Fruit fly (Drosophila melanogaster) whole organism, embryonic: ENCODE data around the gene CG8814.
A peak's percentile ranks its signal among the peaks of the same experiment; 100 is the strongest.

Experiments
- CG10209 ChIP-seq: fragments of 200-800 bp; sonication (Bioruptor generic); optimal IDR thresholded peaks from 3 replicates; lab custom pipeline; 2017; ENCODE audit warnings: missing biosample characterization, mild to moderate bottlenecking, missing genetic modification characterization, missing genetic modification reagents
- CG1024 ChIP-seq: fragments of 200-800 bp; sonication (Bioruptor generic); IDR thresholded peaks from 2 replicates; pipeline ENCODE4 v1.3.6; 2022; ENCODE audit warnings: missing biosample characterization, missing genetic modification characterization
- CG12155 ChIP-seq: fragments of 200-800 bp; sonication (Bioruptor generic); optimal IDR thresholded peaks from 3 replicates; lab custom pipeline; 2016; ENCODE audit warnings: missing biosample characterization, missing genetic modification characterization
- CG12299 ChIP-seq: fragments of 200-800 bp; sonication (Bioruptor generic); optimal IDR thresholded peaks from 2 replicates; lab custom pipeline; 2018; ENCODE audit warnings: missing biosample characterization, mild to moderate bottlenecking, missing genetic modification characterization
- CG15479 ChIP-seq: fragments of 200-800 bp; sonication (Bioruptor generic); optimal IDR thresholded peaks from 3 replicates; lab custom pipeline; 2019; ENCODE audit warnings: missing biosample characterization, mild to moderate bottlenecking, missing genetic modification characterization, moderate library complexity
- CG1603 ChIP-seq: fragments of 200-800 bp; sonication (Bioruptor generic); optimal IDR thresholded peaks from 2 replicates; lab custom pipeline; 2019; ENCODE audit warnings: missing biosample characterization, mild to moderate bottlenecking, missing genetic modification characterization, moderate library complexity
- CG17361 ChIP-seq: fragments of 200-800 bp; sonication (Bioruptor generic); IDR thresholded peaks from 3 replicates; pipeline ENCODE4 v1.3.6; 2022; ENCODE audit warnings: missing biosample characterization, missing genetic modification characterization
- CG30020 ChIP-seq: fragments of 200-800 bp; optimal IDR thresholded peaks from 2 replicates; lab custom pipeline; 2019; ENCODE audit warnings: missing biosample characterization, mild to moderate bottlenecking, missing genetic modification characterization, moderate library complexity
- CG3065 ChIP-seq: fragments of 200-800 bp; sonication (Bioruptor generic); optimal IDR thresholded peaks from 2 replicates; lab custom pipeline; 2016; ENCODE audit warnings: missing biosample characterization, missing genetic modification characterization
- CG3163 ChIP-seq: fragments of 200-800 bp; sonication (Bioruptor generic); optimal IDR thresholded peaks from 3 replicates; lab custom pipeline; 2016; ENCODE audit warnings: missing biosample characterization, missing genetic modification characterization
- CG4360 ChIP-seq: fragments of 200-800 bp; sonication (Bioruptor generic); IDR thresholded peaks from 2 replicates; pipeline ENCODE4 v1.3.6; 2022; ENCODE audit warnings: missing biosample characterization, missing genetic modification characterization
- CG4404 ChIP-seq: fragments of 200-800 bp; sonication (Bioruptor generic); IDR thresholded peaks from 2 replicates; pipeline ENCODE4 v1.3.6; 2022; ENCODE audit warnings: missing biosample characterization, missing genetic modification characterization
- CG4617 ChIP-seq: fragments of 200-800 bp; sonication (Bioruptor generic); optimal IDR thresholded peaks from 3 replicates; lab custom pipeline; 2016; ENCODE audit warnings: missing biosample characterization, missing genetic modification characterization, borderline replicate concordance
- CG5953 ChIP-seq: fragments of 200-800 bp; sonication (Bioruptor generic); IDR thresholded peaks from 2 replicates; pipeline ENCODE4 v1.3.6; 2022; ENCODE audit warnings: missing biosample characterization, missing genetic modification characterization
- CG8478 ChIP-seq: fragments of >200 bp; optimal IDR thresholded peaks from 2 replicates; lab custom pipeline; 2018
- CG8924 ChIP-seq: fragments of 200-800 bp; optimal IDR thresholded peaks from 3 replicates; lab custom pipeline; 2019; ENCODE audit warnings: missing biosample characterization, mild to moderate bottlenecking, missing genetic modification characterization, moderate library complexity
- CG9215 ChIP-seq: fragments of 200-800 bp; sonication (Bioruptor generic); IDR thresholded peaks from 2 replicates; pipeline ENCODE4 v1.3.6; 2022; ENCODE audit warnings: missing biosample characterization, missing genetic modification characterization
- Camta ChIP-seq: fragments of 200-800 bp; sonication (Bioruptor generic); optimal IDR thresholded peaks from 2 replicates; lab custom pipeline; 2016; ENCODE audit warnings: missing biosample characterization, missing genetic modification characterization
- Doc3 ChIP-seq: fragments of 200-800 bp; sonication (Bioruptor generic); IDR thresholded peaks from 3 replicates; pipeline ENCODE4 v1.3.6; 2022; ENCODE audit warnings: missing biosample characterization, missing genetic modification characterization; ENCODE audit not compliant: partially characterized antibody
- Eip74EF ChIP-seq, 2 experiments: fragments of 200-800 bp in 1 of 2; fragments of >200 bp in 1 of 2; sonication (Bioruptor generic) in 1 of 2; optimal IDR thresholded peaks; 2 replicates each; lab custom pipeline; 2017 to 2019; ENCODE audit warnings: missing biosample characterization in 2 of 2, missing genetic modification characterization in 2 of 2, mild to moderate bottlenecking in 1 of 2, moderate library complexity in 1 of 2
- Jarid2 ChIP-seq: fragments of 200-800 bp; sonication (Bioruptor generic); optimal IDR thresholded peaks from 3 replicates; lab custom pipeline; 2017; ENCODE audit warnings: mild to moderate bottlenecking, missing biosample characterization, missing genetic modification reagents, missing genetic modification characterization
- Lpt ChIP-seq: fragments of >200 bp; optimal IDR thresholded peaks from 2 replicates; lab custom pipeline; 2018; ENCODE audit warnings: missing biosample characterization, missing genetic modification characterization
- Mad ChIP-seq: fragments of 200-800 bp; sonication (Bioruptor generic); optimal IDR thresholded peaks from 2 replicates; lab custom pipeline; 2016; ENCODE audit warnings: missing biosample characterization, missing genetic modification characterization
- Max ChIP-seq: fragments of 200-800 bp; sonication (Bioruptor generic); optimal IDR thresholded peaks from 2 replicates; lab custom pipeline; 2016; ENCODE audit warnings: missing biosample characterization, mild to moderate bottlenecking, missing genetic modification characterization
- Med ChIP-seq: fragments of 200-800 bp; sonication (Bioruptor generic); peaks from one replicate; lab custom pipeline; 2016; ENCODE audit warnings: missing biosample characterization, missing genetic modification characterization, mild to moderate bottlenecking, inconsistent platforms, moderate library complexity
- Meics ChIP-seq: fragments of 200-800 bp; sonication (Bioruptor generic); optimal IDR thresholded peaks from 2 replicates; lab custom pipeline; 2017; ENCODE audit warnings: missing biosample characterization, mild to moderate bottlenecking, missing genetic modification characterization
- Pdp1 ChIP-seq, 2 experiments: fragments of 200-800 bp; sonication (Bioruptor generic); optimal IDR thresholded peaks; 3 replicates each; lab custom pipeline; 2016; ENCODE audit warnings: missing biosample characterization in 2 of 2, missing genetic modification characterization in 2 of 2, mild to moderate bottlenecking in 1 of 2, moderate library complexity in 1 of 2
- Trl ChIP-seq, 3 experiments: fragments of >200 bp in 2 of 3; fragments of 200-800 bp in 1 of 3; sonication (Bioruptor generic) in 1 of 3; optimal IDR thresholded peaks; 2 replicates in 1 of 3; 3 replicates in 2 of 3; lab custom pipeline; 2016 to 2017; ENCODE audit warnings: missing biosample characterization in 1 of 3, missing genetic modification characterization in 1 of 3
- Vsx1 ChIP-seq: fragments of 200-800 bp; sonication (Bioruptor generic); optimal IDR thresholded peaks from 2 replicates; lab custom pipeline; 2017; ENCODE audit warnings: missing biosample characterization, mild to moderate bottlenecking, missing genetic modification characterization, missing genetic modification reagents
- bowl ChIP-seq: fragments of 200-800 bp; sonication (Bioruptor generic); IDR thresholded peaks from 2 replicates; pipeline ENCODE4 v1.3.6; 2022; ENCODE audit warnings: missing biosample characterization, missing genetic modification characterization
- chinmo ChIP-seq: fragments of 200-800 bp; sonication (Bioruptor generic); IDR thresholded peaks from 4 replicates; pipeline ENCODE4 v1.3.6; 2022; ENCODE audit warnings: missing biosample characterization, missing genetic modification characterization; ENCODE audit not compliant: partially characterized antibody
- da ChIP-seq: fragments of 200-800 bp; sonication (Bioruptor generic); optimal IDR thresholded peaks from 2 replicates; lab custom pipeline; 2016; ENCODE audit warnings: missing biosample characterization, missing genetic modification characterization
- dpn ChIP-seq, 2 experiments: fragments of 200-800 bp; sonication (Bioruptor generic); optimal IDR thresholded peaks; 3 replicates each; lab custom pipeline; 2016; ENCODE audit warnings: missing biosample characterization in 2 of 2, missing genetic modification characterization in 2 of 2
- dysf ChIP-seq: fragments of 200-800 bp; sonication (Bioruptor generic); IDR thresholded peaks from 3 replicates; pipeline ENCODE4 v1.3.6; 2022; ENCODE audit warnings: missing biosample characterization, missing genetic modification characterization
- hkb ChIP-seq, 2 experiments: fragments of 200-800 bp in 1 of 2; fragments of >200 bp in 1 of 2; sonication (Bioruptor generic) in 1 of 2; IDR thresholded peaks in 1 of 2; optimal IDR thresholded peaks in 1 of 2; 2 replicates each; pipeline versions ENCODE4 v1.3.6 to Lab custom; 2017 to 2022; ENCODE audit warnings: missing biosample characterization in 1 of 2, missing genetic modification characterization in 1 of 2
- lola ChIP-seq, 3 experiments: fragments of >200 bp in 2 of 3; fragments of 200-800 bp in 1 of 3; sonication (Bioruptor generic) in 1 of 3; optimal IDR thresholded peaks; 2 replicates each; lab custom pipeline; 2017 to 2019; ENCODE audit warnings: missing biosample characterization in 3 of 3, missing genetic modification characterization in 3 of 3, mild to moderate bottlenecking in 1 of 3, moderate library complexity in 1 of 3
- nerfin-1 ChIP-seq: fragments of 200-800 bp; sonication (Bioruptor generic); optimal IDR thresholded peaks from 3 replicates; lab custom pipeline; 2019; ENCODE audit warnings: missing biosample characterization, mild to moderate bottlenecking, missing genetic modification characterization, moderate library complexity
- onecut ChIP-seq: fragments of 200-800 bp; sonication (Bioruptor generic); IDR thresholded peaks from 2 replicates; pipeline ENCODE4 v1.3.6; 2022; ENCODE audit warnings: missing biosample characterization, missing genetic modification characterization
- pho ChIP-seq: fragments of 200-800 bp; sonication (Bioruptor generic); optimal IDR thresholded peaks from 2 replicates; lab custom pipeline; 2016; ENCODE audit warnings: missing biosample characterization, missing genetic modification characterization
- sd ChIP-seq: fragments of 200-800 bp; sonication (Bioruptor generic); optimal IDR thresholded peaks from 3 replicates; lab custom pipeline; 2018; ENCODE audit warnings: missing biosample characterization, mild to moderate bottlenecking, missing genetic modification characterization, moderate library complexity
- slou ChIP-seq: fragments of 200-800 bp; sonication (Bioruptor generic); optimal IDR thresholded peaks from 3 replicates; lab custom pipeline; 2016; ENCODE audit warnings: missing biosample characterization, missing genetic modification characterization
- trem ChIP-seq: fragments of 200-800 bp; optimal IDR thresholded peaks from 3 replicates; lab custom pipeline; 2019; ENCODE audit warnings: missing biosample characterization, mild to moderate bottlenecking, missing genetic modification characterization, moderate library complexity
- wor ChIP-seq: fragments of 200-800 bp; sonication (Bioruptor generic); IDR thresholded peaks from 2 replicates; pipeline ENCODE4 v1.3.6; 2022; ENCODE audit warnings: missing biosample characterization, missing genetic modification characterization
- yki ChIP-seq: fragments of >200 bp; optimal IDR thresholded peaks from 3 replicates; lab custom pipeline; 2018

Gene CG8814

DNA sequence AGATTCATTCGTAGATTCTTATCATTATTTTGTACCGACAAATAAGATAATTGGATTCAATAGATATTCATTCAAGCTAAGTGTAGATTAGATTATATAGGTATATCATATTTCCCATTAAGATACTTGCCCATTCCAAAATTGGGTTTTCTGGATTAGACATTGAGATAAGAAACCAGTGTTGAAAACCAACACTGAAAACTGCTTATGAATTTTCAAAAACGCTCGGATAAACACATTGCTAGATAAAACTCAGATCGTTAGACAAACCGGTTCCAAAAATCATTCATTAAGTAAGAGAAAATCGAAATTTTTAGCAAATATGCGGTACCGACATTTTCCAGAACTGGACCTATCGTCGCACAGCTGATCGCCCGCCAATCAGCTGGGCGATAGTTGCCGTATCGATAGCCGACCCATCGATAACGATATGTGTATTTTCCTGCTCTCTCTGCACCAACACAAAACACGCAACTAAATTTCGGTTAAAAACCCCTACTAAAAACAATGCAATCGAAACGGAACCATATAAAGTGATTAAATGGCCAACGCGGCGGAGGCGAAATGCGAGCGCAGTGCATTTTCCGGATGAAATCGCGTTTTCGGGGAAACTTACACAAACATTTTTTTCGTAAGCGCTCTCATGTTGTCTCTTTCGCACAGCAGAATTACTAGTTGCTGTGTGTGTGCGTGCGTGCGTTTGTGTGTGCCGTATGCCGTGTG lies 11.0 kb downstream of the CG8814 start, which contains the start of the genes NTPase and lilli (continued):
- TF ChIP-seq da (GFP tag; lab: Kevin White, UChicago) (no peak), CG4404 (peak; percentile 31; the same call in 1 of the 2 replicates), dysf (GFP tag; lab: Robert Waterston, UW) (no peak), CG5953 (GFP tag; lab: Robert Waterston, UW) (no peak), Camta (GFP tag; lab: Kevin White, UChicago) (peak; percentile 70), Max (GFP tag; lab: Kevin White, UChicago) (peak; percentile 53), CG4617 (GFP tag; lab: Kevin White, UChicago) (peak; percentile 92), pho (GFP tag; lab: Kevin White, UChicago) (peak; percentile 29)

DNA sequence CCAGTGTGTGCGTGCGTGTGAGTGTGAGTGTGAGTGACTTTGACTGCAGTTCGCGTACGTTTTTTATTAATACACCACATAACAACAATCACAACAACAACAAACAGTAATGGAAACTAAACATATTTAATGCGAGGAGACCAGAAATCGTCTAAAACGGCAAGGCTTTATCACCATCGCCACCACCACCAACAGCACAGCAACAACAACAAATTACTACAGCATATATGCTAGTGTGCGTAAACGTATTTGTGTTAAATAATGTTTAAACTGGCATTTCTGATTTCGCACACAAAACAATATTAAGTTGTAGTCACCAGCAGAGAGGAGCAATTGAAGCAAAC lies 11.5 kb downstream of the CG8814 start:
- TF ChIP-seq CG8924 (tag; lab: Kevin White, UChicago) (peak; percentile 49), CG17361 (GFP tag; lab: Robert Waterston, UW) (no peak), slou (no peak), lola (GFP tag; optimal IDR thresholded peaks at IDR 0.05; lab: Kevin White, UChicago) (peak in 1 of 3 experiments; percentile 88), wor (GFP tag; lab: Robert Waterston, UW) (no peak), Vsx1 (GFP tag; lab: Kevin White, UChicago) (no peak), CG8478 (peak; percentile 94), CG12155 (GFP tag; lab: Kevin White, UChicago) (no peak), CG3065 (GFP tag; lab: Kevin White, UChicago) (no peak), CG1603 (tag; lab: Kevin White, UChicago) (no peak), chinmo (GFP tag; lab: Robert Waterston, UW) (0 out of 4 replicates have a peak, but pooled peaks have one; percentile 21), onecut (no peak), CG1024 (GFP tag; lab: Robert Waterston, UW) (no peak), Eip74EF (GFP tag; optimal IDR thresholded peaks at IDR 0.05; lab: Kevin White, UChicago) (peak in 1 of 2 experiments; percentile 26), CG30020 (tag; lab: Kevin White, UChicago) (no peak), CG4360 (GFP tag; lab: Robert Waterston, UW) (peak; percentile 77)

DNA sequence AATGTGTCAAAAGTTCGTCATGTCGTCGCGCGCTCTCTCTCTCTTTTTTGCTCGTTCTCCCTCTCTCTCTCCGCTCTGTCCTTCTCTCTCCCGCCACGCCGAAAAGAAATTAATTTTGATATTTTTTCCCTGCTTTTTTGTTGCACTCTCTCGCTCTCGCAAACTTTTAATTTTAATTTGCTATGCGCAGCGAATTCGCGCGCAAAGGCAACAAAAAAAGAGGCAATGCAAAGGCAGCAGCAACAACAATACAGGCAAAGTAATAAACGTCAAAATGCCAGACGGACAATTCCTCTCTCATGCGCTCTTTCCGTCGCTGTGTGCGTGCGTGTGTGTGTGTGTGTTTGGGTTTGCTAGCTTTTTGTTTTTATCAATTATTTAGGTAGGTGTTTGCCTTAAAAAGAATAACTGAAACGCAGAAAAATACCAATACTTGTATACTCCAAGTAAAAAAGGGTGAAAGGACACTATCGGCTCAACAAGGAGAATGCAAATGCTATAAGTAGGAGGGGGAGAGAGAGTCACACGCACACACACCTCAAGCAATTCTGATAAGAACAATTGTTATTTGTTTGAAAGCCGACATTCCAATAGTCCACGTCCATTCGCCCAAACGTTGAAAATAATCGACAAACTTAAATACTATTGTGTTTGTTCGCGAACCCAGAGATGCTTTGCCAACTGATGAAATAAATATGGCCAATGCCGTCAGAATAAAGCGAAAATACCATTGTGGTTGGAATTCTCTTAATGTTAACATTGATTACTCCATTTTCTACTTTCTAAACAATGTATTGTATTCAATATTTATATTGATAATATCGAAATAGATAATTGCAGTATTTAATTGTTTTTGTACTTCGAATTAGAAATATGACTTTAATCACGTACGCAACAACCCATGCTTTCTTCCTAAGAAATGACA lies 12.2 kb downstream of the CG8814 start:
- TF ChIP-seq CG15479 (GFP tag; lab: Kevin White, UChicago): no peak
- no peak for TF ChIP-seq bowl
- TF ChIP-seq CG3163 (GFP tag; lab: Kevin White, UChicago): peak; percentile 25
- TF ChIP-seq chinmo (GFP tag; lab: Robert Waterston, UW): peak; percentile 94; the same call in 3 of the 4 replicates
- TF ChIP-seq CG12299 (tag; lab: Kevin White, UChicago): no peak
- no peak for TF ChIP-seq dpn (GFP tag; optimal IDR thresholded peaks at IDR 0.05; lab: Kevin White, UChicago)
- peak; percentile 72 for TF ChIP-seq sd
- peak; percentile 14 for TF ChIP-seq Med (GFP tag; lab: Kevin White, UChicago)
- TF ChIP-seq CG10209 (GFP tag; lab: Kevin White, UChicago): no peak
- no peak for TF ChIP-seq hkb (optimal IDR thresholded peaks at IDR 0.05; lab: Kevin White, UChicago)
- 0 out of 2 replicates have a peak, but pooled peaks have one; percentile 34 for TF ChIP-seq hkb (GFP tag; IDR thresholded peaks at IDR 0.05; lab: Robert Waterston, UW)
- TF ChIP-seq Lpt (GFP tag; lab: Kevin White, UChicago): no peak
- TF ChIP-seq Pdp1 (GFP tag; optimal IDR thresholded peaks at IDR 0.05; lab: Kevin White, UChicago): no peak
- 0 out of 3 replicates have a peak, but pooled peaks have one; percentile 15 for TF ChIP-seq Doc3 (GFP tag; lab: Robert Waterston, UW)
- TF ChIP-seq Jarid2 (GFP tag; lab: Kevin White, UChicago): no peak
- no peak for TF ChIP-seq Mad (GFP tag; lab: Kevin White, UChicago)
- TF ChIP-seq nerfin-1: peak; percentile 77
- peak; percentile 94 to 99 for TF ChIP-seq Trl (optimal IDR thresholded peaks at IDR 0.05; lab: Kevin White, UChicago)
- TF ChIP-seq Trl (GFP tag; optimal IDR thresholded peaks at IDR 0.05; lab: Kevin White, UChicago): peak; percentile 48
- TF ChIP-seq CG9215 (GFP tag; lab: Robert Waterston, UW): no peak
- TF ChIP-seq Meics (GFP tag; lab: Kevin White, UChicago): no peak
- TF ChIP-seq yki: peak; percentile 31
- no peak for TF ChIP-seq trem (tag; lab: Kevin White, UChicago)
